Fruit fly (Drosophila melanogaster) whole organism, wandering third instar larva: Measurements from ENCODE around the gene wgn.

Experiments
- Abd-B ChIP-seq: fragments of >200 bp; optimal IDR thresholded peaks from 2 replicates; lab custom pipeline; 2017; ENCODE audit warnings: missing biosample characterization, missing genetic modification characterization
- CG32264 ChIP-seq: fragments of 200-800 bp; sonication (Bioruptor generic); optimal IDR thresholded peaks from 2 replicates; lab custom pipeline; 2016; ENCODE audit warnings: missing biosample characterization, missing genetic modification characterization
- CG9705 ChIP-seq: fragments of 200-800 bp; sonication (Bioruptor generic); optimal IDR thresholded peaks from 2 replicates; lab custom pipeline; 2018; ENCODE audit warnings: missing biosample characterization, mild to moderate bottlenecking, missing genetic modification characterization
- CrebA ChIP-seq: fragments of 200-800 bp; sonication (Bioruptor generic); optimal IDR thresholded peaks from 2 replicates; lab custom pipeline; 2016; ENCODE audit warnings: missing biosample characterization, mild to moderate bottlenecking, missing genetic modification characterization, borderline replicate concordance
- Dfd ChIP-seq: fragments of >200 bp; optimal IDR thresholded peaks from 2 replicates; lab custom pipeline; 2017; ENCODE audit warnings: missing biosample characterization, missing genetic modification characterization
- Dif ChIP-seq: fragments of 200-275, 200-300 bp; sonication (Bioruptor generic); optimal IDR thresholded peaks from 2 replicates; lab custom pipeline; 2018; ENCODE audit warnings: missing biosample characterization, missing genetic modification characterization; ENCODE audit not compliant: partially characterized antibody
- GATAd ChIP-seq: sonication (Bioruptor generic); optimal IDR thresholded peaks from 2 replicates; lab custom pipeline; 2016; ENCODE audit warnings: missing biosample characterization, missing genetic modification characterization
- HLH106 ChIP-seq: fragments of 200-800 bp; optimal IDR thresholded peaks from 3 replicates; lab custom pipeline; 2019; ENCODE audit warnings: missing biosample characterization, mild to moderate bottlenecking, missing genetic modification characterization, moderate library complexity
- Hnf4 ChIP-seq: fragments of 200-800 bp; sonication (Bioruptor generic); optimal IDR thresholded peaks from 2 replicates; lab custom pipeline; 2016; ENCODE audit warnings: missing biosample characterization, mild to moderate bottlenecking, missing genetic modification characterization
- Hr78 ChIP-seq: fragments of >200 bp; optimal IDR thresholded peaks from 2 replicates; lab custom pipeline; 2017; ENCODE audit warnings: missing biosample characterization, missing genetic modification characterization
- Hr83 ChIP-seq: fragments of 200-300 bp; sonication (Bioruptor generic); optimal IDR thresholded peaks from 2 replicates; lab custom pipeline; 2016; ENCODE audit warnings: missing biosample characterization, mild to moderate bottlenecking, missing genetic modification characterization, moderate library complexity; ENCODE audit not compliant: poor library complexity, severe bottlenecking
- Jra ChIP-seq: sonication (Bioruptor generic); optimal IDR thresholded peaks from 2 replicates; lab custom pipeline; 2016; ENCODE audit warnings: missing biosample characterization, missing genetic modification characterization
- Mio ChIP-seq: sonication (Bioruptor generic); optimal IDR thresholded peaks from 2 replicates; lab custom pipeline; 2016; ENCODE audit warnings: missing biosample characterization, missing genetic modification characterization
- Myc ChIP-seq: fragments of >200 bp; optimal IDR thresholded peaks from 2 replicates; lab custom pipeline; 2017
- N ChIP-seq: fragments of >200 bp; optimal IDR thresholded peaks from 2 replicates; lab custom pipeline; 2018; ENCODE audit warnings: missing biosample characterization, missing external identifiers, missing genetic modification characterization
- OdsH ChIP-seq: fragments of 200-800 bp; sonication (Bioruptor generic); optimal IDR thresholded peaks from 2 replicates; lab custom pipeline; 2016; ENCODE audit warnings: missing biosample characterization, mild to moderate bottlenecking, missing genetic modification characterization
- Rel ChIP-seq, 2 experiments: fragments of 200-800 bp; sonication (Bioruptor generic) in 1 of 2; optimal IDR thresholded peaks; 2 replicates in 1 of 2; 3 replicates in 1 of 2; lab custom pipeline; 2016 to 2019; ENCODE audit warnings: mild to moderate bottlenecking in 2 of 2, missing biosample characterization in 2 of 2, missing genetic modification characterization in 2 of 2, moderate library complexity in 1 of 2
- Sp1 ChIP-seq: fragments of 200-800 bp; sonication (Bioruptor generic); optimal IDR thresholded peaks from 3 replicates; lab custom pipeline; 2019; ENCODE audit warnings: missing biosample characterization, mild to moderate bottlenecking, missing genetic modification characterization, moderate library complexity
- Vsx2 ChIP-seq: fragments of 200-300, 225-300 bp; sonication (Bioruptor generic); optimal IDR thresholded peaks from 2 replicates; lab custom pipeline; 2018; ENCODE audit warnings: missing biosample characterization, missing genetic modification characterization; ENCODE audit not compliant: partially characterized antibody
- br ChIP-seq: fragments of 200-800 bp; sonication (Bioruptor generic); optimal IDR thresholded peaks from 2 replicates; lab custom pipeline; 2016; ENCODE audit warnings: missing biosample characterization, missing genetic modification characterization
- brk ChIP-seq: fragments of 200-800 bp; sonication (Bioruptor generic); optimal IDR thresholded peaks from 2 replicates; lab custom pipeline; 2016; ENCODE audit warnings: missing biosample characterization, mild to moderate bottlenecking, missing genetic modification characterization
- dl ChIP-seq, 2 experiments: fragments of 175-275, 200-275 bp in 1 of 2; fragments of 200-275 bp in 1 of 2; sonication (Bioruptor generic); optimal IDR thresholded peaks; lab custom pipeline; 2018; ENCODE audit warnings: mild to moderate bottlenecking in 2 of 2, missing biosample characterization in 2 of 2, missing genetic modification characterization in 2 of 2, moderate library complexity in 2 of 2; ENCODE audit not compliant: partially characterized antibody in 2 of 2, insufficient read depth in 1 of 2
- dmrt93B ChIP-seq: fragments of 200-800 bp; sonication (Bioruptor generic); optimal IDR thresholded peaks from 2 replicates; lab custom pipeline; 2018; ENCODE audit warnings: missing biosample characterization, mild to moderate bottlenecking, missing genetic modification characterization
- dsf ChIP-seq: sonication (Bioruptor generic); optimal IDR thresholded peaks from 2 replicates; lab custom pipeline; 2016; ENCODE audit warnings: missing biosample characterization, missing genetic modification characterization, borderline replicate concordance
- ey ChIP-seq: fragments of 200-800 bp; sonication (Bioruptor generic); optimal IDR thresholded peaks from 2 replicates; lab custom pipeline; 2016; ENCODE audit warnings: missing biosample characterization, missing genetic modification characterization
- foxo ChIP-seq, 2 experiments: fragments of 200-800 bp; sonication (Bioruptor generic); optimal IDR thresholded peaks; 2 replicates in 1 of 2; 3 replicates in 1 of 2; lab custom pipeline; 2016 to 2017; ENCODE audit warnings: missing biosample characterization in 2 of 2, missing genetic modification characterization in 2 of 2
- fru ChIP-seq: fragments of 200-800 bp; sonication (Bioruptor generic); optimal IDR thresholded peaks from 3 replicates; lab custom pipeline; 2016; ENCODE audit warnings: missing biosample characterization, mild to moderate bottlenecking, missing genetic modification characterization
- h ChIP-seq: fragments of 200-800 bp; sonication (Bioruptor generic); optimal IDR thresholded peaks from 3 replicates; lab custom pipeline; 2016; ENCODE audit warnings: missing biosample characterization, mild to moderate bottlenecking, missing genetic modification characterization
- jim ChIP-seq: fragments of 175-275, 200-325 bp; sonication (Bioruptor generic); optimal IDR thresholded peaks from 2 replicates; lab custom pipeline; 2016; ENCODE audit warnings: missing biosample characterization, mild to moderate bottlenecking, missing genetic modification characterization
- lola ChIP-seq: fragments of >200 bp; optimal IDR thresholded peaks from 2 replicates; lab custom pipeline; 2017; ENCODE audit warnings: missing biosample characterization, missing genetic modification characterization
- pan ChIP-seq: fragments of >200 bp; optimal IDR thresholded peaks from 2 replicates; lab custom pipeline; 2017
- psq ChIP-seq: fragments of 200-800 bp; sonication (Bioruptor generic); optimal IDR thresholded peaks from 3 replicates; lab custom pipeline; 2017; ENCODE audit warnings: missing biosample characterization, mild to moderate bottlenecking, missing genetic modification characterization, moderate library complexity
- rgr ChIP-seq: fragments of 200-800 bp; sonication (Bioruptor generic); optimal IDR thresholded peaks from 3 replicates; lab custom pipeline; 2016; ENCODE audit warnings: missing biosample characterization, mild to moderate bottlenecking, missing genetic modification characterization
- sage ChIP-seq: fragments of 200-800 bp; sonication (Bioruptor generic); optimal IDR thresholded peaks from 2 replicates; lab custom pipeline; 2016; ENCODE audit warnings: missing biosample characterization, mild to moderate bottlenecking, missing genetic modification characterization
- sv ChIP-seq: fragments of 200-800 bp; sonication (Bioruptor generic); optimal IDR thresholded peaks from 3 replicates; lab custom pipeline; 2016; ENCODE audit warnings: missing biosample characterization, missing genetic modification characterization
- tai ChIP-seq: sonication (Bioruptor generic); optimal IDR thresholded peaks from 2 replicates; lab custom pipeline; 2016; ENCODE audit warnings: missing biosample characterization, missing genetic modification characterization
- usp ChIP-seq: fragments of >200 bp; optimal IDR thresholded peaks from 2 replicates; lab custom pipeline; 2017; ENCODE audit warnings: missing biosample characterization, missing genetic modification characterization
- woc ChIP-seq: sonication (Bioruptor generic); optimal IDR thresholded peaks from 2 replicates; lab custom pipeline; 2016; ENCODE audit warnings: missing biosample characterization, mild to moderate bottlenecking, missing genetic modification characterization

The wgn gene

dm6 chrX:18652879-18653278, 18.2 kb upstream of the wgn start, which contains the start of gene Ing3:
Ing3 (minus strand) TSS chrX:18653091.
- TF ChIP-seq Rel (GFP tag; optimal IDR thresholded peaks at IDR 0.05; lab: Kevin White, UChicago) (no peak), Rel (tag; optimal IDR thresholded peaks at IDR 0.05; lab: Kevin White, UChicago) (peak; percentile 14), br (GFP tag; lab: Kevin White, UChicago) (no peak), Myc (lab: Kevin White, UChicago) (peak; percentile 65), dmrt93B (GFP tag; lab: Kevin White, UChicago) (no peak), Sp1 (GFP tag; lab: Kevin White, UChicago) (no peak), Dfd (GFP tag; lab: Kevin White, UChicago) (no peak)

DNA sequence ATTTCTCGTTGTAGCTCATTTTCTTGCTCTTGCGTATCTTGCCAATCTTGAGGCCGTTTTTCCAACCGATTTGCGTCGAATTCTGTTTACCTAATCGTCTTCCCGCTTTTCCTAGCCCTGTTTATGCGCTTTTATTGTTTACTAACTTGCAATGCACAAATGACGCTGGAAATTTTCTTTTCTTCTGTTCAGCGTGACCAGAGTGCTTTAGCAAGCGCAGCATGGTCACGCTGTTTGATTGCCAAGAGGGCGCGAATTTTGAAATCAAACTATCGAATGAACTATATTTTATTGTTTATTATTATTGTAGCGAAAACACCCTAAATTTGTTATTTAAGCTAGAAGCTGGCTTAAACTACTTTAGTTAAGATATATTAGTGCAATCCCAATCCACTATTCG, 15.5 kb upstream of the wgn start, which contains the start of gene Hou:
Gene Hou (minus strand): TSS at position 193 of the 400 bp plus-strand sequence.
- TF ChIP-seq Hr83 (GFP tag; lab: Kevin White, UChicago), result no peak
- TF ChIP-seq Vsx2 (GFP tag; lab: Kevin White, UChicago), result no peak
- no peak for TF ChIP-seq ey
- TF ChIP-seq jim (GFP tag; lab: Kevin White, UChicago), result no peak
- no peak for TF ChIP-seq Jra (GFP tag; lab: Kevin White, UChicago)
- TF ChIP-seq Dif, result peak; percentile 29
- TF ChIP-seq Rel (GFP tag; optimal IDR thresholded peaks at IDR 0.05; lab: Kevin White, UChicago), result no peak
- peak; percentile 14 for TF ChIP-seq Rel (tag; optimal IDR thresholded peaks at IDR 0.05; lab: Kevin White, UChicago)
- no peak for TF ChIP-seq HLH106 (tag; lab: Kevin White, UChicago)
- TF ChIP-seq fru, result no peak

DNA sequence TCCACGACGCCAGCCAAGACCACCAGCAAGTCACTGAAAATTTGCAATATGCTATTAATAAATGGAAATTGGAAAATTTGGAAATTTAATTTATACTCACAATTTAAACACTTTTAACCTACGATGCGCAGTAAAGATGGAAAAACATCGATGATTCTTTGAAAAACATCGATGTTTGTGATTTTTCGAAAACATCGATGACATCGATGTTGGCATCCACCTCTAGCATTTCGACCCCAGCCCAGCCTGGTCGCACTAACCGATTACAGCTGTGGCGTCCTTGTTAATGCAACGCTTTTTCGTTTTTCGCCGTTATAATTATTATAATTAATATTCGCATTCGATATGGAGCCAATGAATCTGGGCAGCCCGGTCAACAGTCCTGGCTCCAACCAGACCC, 13.3 kb upstream of the wgn start, which contains the start of gene Nup35:
Gene Nup35 (plus strand): TSS at position 222 of the 400 bp plus-strand sequence.
- TF ChIP-seq Dfd (GFP tag; lab: Kevin White, UChicago) (no peak), Hr83 (GFP tag; lab: Kevin White, UChicago) (peak; percentile 24)

DNA sequence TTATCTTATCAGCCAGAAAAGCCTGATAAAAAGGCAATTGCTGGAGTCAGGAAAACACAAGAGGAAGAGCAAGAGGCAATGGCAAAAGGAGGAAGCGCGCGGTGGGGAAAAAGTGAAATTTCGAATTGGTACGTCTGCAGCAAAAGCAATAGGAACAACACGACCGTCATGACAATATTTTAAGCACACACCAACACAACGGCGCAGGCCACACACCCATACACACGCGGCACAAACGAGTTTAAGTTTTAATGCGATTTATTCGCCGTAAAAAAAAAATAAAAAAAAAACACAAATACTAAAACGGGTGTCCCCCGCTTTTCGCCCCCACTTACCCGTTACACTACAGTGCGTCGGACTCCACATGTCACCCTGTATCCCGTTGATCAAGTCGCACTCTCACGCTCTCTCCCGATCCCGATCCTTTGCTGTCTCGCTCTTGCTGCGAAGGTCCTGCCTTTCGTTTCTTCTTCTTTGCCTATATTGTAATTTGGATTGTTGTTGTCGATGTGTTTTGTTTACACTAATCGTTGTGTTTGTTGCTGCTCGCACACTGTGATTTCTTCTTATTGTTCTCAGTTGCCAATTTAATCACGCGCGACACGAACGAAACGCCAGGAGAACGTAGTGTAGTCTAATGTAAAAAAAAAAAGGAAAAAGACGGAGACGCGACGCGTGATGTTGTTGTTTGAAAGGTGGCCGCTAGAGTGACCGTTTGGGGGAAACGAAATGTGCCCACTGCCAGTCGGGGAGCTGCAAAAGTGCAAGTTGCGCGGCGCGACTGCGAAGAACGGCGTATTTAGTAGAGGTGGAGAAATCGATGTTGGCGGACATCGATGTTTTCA, 12.4 kb upstream of the wgn start, which contains the start of gene Rip11:
Gene Rip11 (minus strand): TSS at position 794 of the 845 bp plus-strand sequence.
- TF ChIP-seq sage (GFP tag; lab: Kevin White, UChicago) (peak; percentile 17), OdsH (GFP tag; lab: Kevin White, UChicago) (peak; percentile 74), Abd-B (GFP tag; lab: Kevin White, UChicago) (no peak), CG9705 (GFP tag; lab: Kevin White, UChicago) (peak; percentile 14), psq (GFP tag; lab: Kevin White, UChicago) (peak; percentile 71), Hr83 (GFP tag; lab: Kevin White, UChicago) (peak; percentile 58), CrebA (GFP tag; lab: Kevin White, UChicago) (no peak), Dfd (GFP tag; lab: Kevin White, UChicago) (no peak), GATAd (GFP tag; lab: Kevin White, UChicago) (no peak), dmrt93B (GFP tag; lab: Kevin White, UChicago) (no peak), h (GFP tag; lab: Kevin White, UChicago) (peak; percentile 79), Sp1 (GFP tag; lab: Kevin White, UChicago) (peak; percentile 74), rgr (GFP tag; lab: Kevin White, UChicago) (peak; percentile 74), Dif (peak; percentile 49), jim (GFP tag; lab: Kevin White, UChicago) (no peak), br (GFP tag; lab: Kevin White, UChicago) (peak; percentile 77), dsf (GFP tag; lab: Kevin White, UChicago) (no peak), brk (GFP tag; lab: Kevin White, UChicago) (no peak), foxo (GFP tag; optimal IDR thresholded peaks at IDR 0.05; lab: Kevin White, UChicago) (peak in 1 of 2 experiments; percentile 82), sv (GFP tag; lab: Kevin White, UChicago) (peak; percentile 45), woc (GFP tag; lab: Kevin White, UChicago) (peak; percentile 58), lola (GFP tag; lab: Kevin White, UChicago) (no peak), Vsx2 (GFP tag; lab: Kevin White, UChicago) (no peak), Hr78 (GFP tag; lab: Kevin White, UChicago) (no peak), pan (no peak), Myc (lab: Kevin White, UChicago) (no peak), ey (peak; percentile 76), N (GFP tag; lab: Kevin White, UChicago) (no peak), tai (GFP tag; lab: Kevin White, UChicago) (no peak), usp (GFP tag; lab: Kevin White, UChicago) (no peak), Mio (GFP tag; lab: Kevin White, UChicago) (no peak), HLH106 (tag; lab: Kevin White, UChicago) (peak; percentile 42), dl (GFP tag; optimal IDR thresholded peaks at IDR 0.05; lab: Kevin White, UChicago; ENCODE audit: insufficient read depth in 1 of 2, partially characterized antibody in 2 of 2) (no peak), Rel (GFP tag; optimal IDR thresholded peaks at IDR 0.05; lab: Kevin White, UChicago) (peak; percentile 53), Rel (tag; optimal IDR thresholded peaks at IDR 0.05; lab: Kevin White, UChicago) (peak; percentile 94), CG32264 (GFP tag; lab: Kevin White, UChicago) (peak; percentile 5), Hnf4 (GFP tag; lab: Kevin White, UChicago) (no peak), Jra (GFP tag; lab: Kevin White, UChicago) (peak; percentile 80), fru (peak; percentile 76)
